Fruit fly (Drosophila melanogaster) whole organism, pupa: ENCODE data around the gene Grip.

Experiments used
- CG32121 ChIP-seq: fragments of 200-800 bp; sonication (Bioruptor generic); IDR thresholded peaks from 2 replicates; pipeline ENCODE4 v1.3.6; 2022; ENCODE audit warnings: missing biosample characterization, missing genetic modification characterization
- CG4496 ChIP-seq: fragments of 200-800 bp; sonication (Bioruptor generic); IDR thresholded peaks from 3 replicates; pipeline ENCODE4 v1.3.6; 2022; ENCODE audit warnings: missing biosample characterization, missing genetic modification characterization
- D1 ChIP-seq: fragments of 200-800 bp; sonication (Bioruptor generic); optimal IDR thresholded peaks from 2 replicates; lab custom pipeline; 2018; ENCODE audit warnings: missing biosample characterization, mild to moderate bottlenecking, missing genetic modification characterization, moderate library complexity
- Snoo ChIP-seq: fragments of 200-800 bp; sonication (Bioruptor generic); optimal IDR thresholded peaks from 3 replicates; lab custom pipeline; 2017; ENCODE audit warnings: missing biosample characterization, mild to moderate bottlenecking, missing genetic modification characterization, inconsistent platforms

DNA sequence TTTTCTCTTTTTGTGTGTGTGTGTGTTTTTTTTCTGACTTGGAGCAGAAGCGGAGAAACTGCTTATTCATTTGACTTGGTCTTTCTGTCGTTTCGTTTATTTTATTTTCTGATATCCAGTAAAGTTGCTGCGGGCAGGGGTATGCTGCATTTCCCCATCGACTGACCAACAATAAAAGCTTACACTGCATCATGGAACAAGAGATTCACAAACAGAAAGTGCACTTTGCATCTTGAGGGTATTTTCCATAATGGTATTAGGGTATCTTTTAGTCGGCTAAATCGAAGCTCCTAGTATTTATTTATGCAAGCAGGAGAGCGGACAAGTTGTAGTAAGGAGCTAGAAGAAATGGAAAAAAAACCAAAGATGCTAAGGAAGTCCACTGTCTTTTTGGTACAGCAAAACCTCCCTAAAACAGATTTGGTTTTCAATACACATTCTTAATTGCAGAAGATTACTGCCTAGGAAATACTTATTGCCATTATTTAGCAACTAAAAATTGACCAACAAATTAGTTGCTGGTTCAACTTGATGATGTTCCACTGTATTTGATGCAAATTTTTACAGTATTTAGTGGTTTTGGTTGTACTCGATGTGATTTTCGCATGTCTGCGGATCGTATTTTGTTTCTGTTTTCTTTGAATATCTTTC is 33.6 kb upstream of the Grip start:
- TF ChIP-seq Snoo (tag; lab: Kevin White, UChicago): peak; percentile 49
- TF ChIP-seq CG32121 (GFP tag; lab: Robert Waterston, UW): peak; percentile 65
- TF ChIP-seq D1 (tag; lab: Kevin White, UChicago): no peak
- peak; percentile 91; the same call in 2 of the 3 replicates for TF ChIP-seq CG4496 (GFP tag; lab: Robert Waterston, UW)
